Fruit fly (Drosophila melanogaster) whole organism, embryonic: ENCODE results near the gene CG45066.

Source experiments
- CG10366 ChIP-seq: fragments of 200-800 bp; sonication (Bioruptor generic); IDR thresholded peaks from 2 replicates; pipeline ENCODE4 v1.3.6; 2022; ENCODE audit warnings: missing biosample characterization, missing genetic modification characterization
- CG10462 ChIP-seq: fragments of 200-800 bp; sonication (Bioruptor generic); optimal IDR thresholded peaks from 2 replicates; lab custom pipeline; 2016; ENCODE audit warnings: missing biosample characterization, missing genetic modification characterization
- CG12659 ChIP-seq: fragments of 200-800 bp; sonication (Bioruptor generic); optimal IDR thresholded peaks from 3 replicates; lab custom pipeline; 2017; ENCODE audit warnings: mild to moderate bottlenecking, missing biosample characterization, missing genetic modification reagents, missing genetic modification characterization
- CG12942 ChIP-seq: fragments of 200-800 bp; sonication (Bioruptor generic); optimal IDR thresholded peaks from 3 replicates; lab custom pipeline; 2016; ENCODE audit warnings: missing biosample characterization, missing genetic modification characterization
- CG13296 ChIP-seq: fragments of 200-800 bp; sonication (Bioruptor generic); optimal IDR thresholded peaks from 3 replicates; lab custom pipeline; 2018; ENCODE audit warnings: missing biosample characterization, mild to moderate bottlenecking, missing genetic modification characterization
- CG15269 ChIP-seq: fragments of 200-800 bp; sonication (Bioruptor generic); optimal IDR thresholded peaks from 2 replicates; lab custom pipeline; 2018; ENCODE audit warnings: missing biosample characterization, mild to moderate bottlenecking, missing genetic modification characterization, moderate library complexity
- CG15601 ChIP-seq: fragments of 200-800 bp; sonication (Bioruptor generic); optimal IDR thresholded peaks from 3 replicates; lab custom pipeline; 2019; ENCODE audit warnings: missing biosample characterization, mild to moderate bottlenecking, missing genetic modification characterization, moderate library complexity
- CG2120 ChIP-seq: fragments of 200-800 bp; sonication (Bioruptor generic); optimal IDR thresholded peaks from 3 replicates; lab custom pipeline; 2016; ENCODE audit warnings: missing biosample characterization, missing genetic modification characterization
- CG32532 ChIP-seq: fragments of 200-800 bp; sonication (Bioruptor generic); IDR thresholded peaks from 2 replicates; pipeline ENCODE4 v1.3.6; 2022; ENCODE audit warnings: missing biosample characterization, missing genetic modification characterization
- CG34224 ChIP-seq: fragments of 200-800 bp; sonication (Bioruptor generic); IDR thresholded peaks from 3 replicates; pipeline ENCODE4 v1.3.6; 2022; ENCODE audit warnings: missing biosample characterization, missing genetic modification characterization; ENCODE audit not compliant: partially characterized antibody
- CG4707 ChIP-seq: fragments of 200-800 bp; sonication (Bioruptor generic); optimal IDR thresholded peaks from 2 replicates; lab custom pipeline; 2018; ENCODE audit warnings: missing biosample characterization, mild to moderate bottlenecking, missing genetic modification characterization, moderate library complexity
- CG7271 ChIP-seq: fragments of 200-800 bp; sonication (Bioruptor generic); optimal IDR thresholded peaks from 2 replicates; lab custom pipeline; 2018; ENCODE audit warnings: missing biosample characterization, mild to moderate bottlenecking, missing genetic modification characterization, moderate library complexity
- CG8089 ChIP-seq: fragments of 200-800 bp; sonication (Bioruptor generic); optimal IDR thresholded peaks from 3 replicates; lab custom pipeline; 2016; ENCODE audit warnings: missing biosample characterization, missing genetic modification characterization
- CG9727 ChIP-seq: fragments of 200-800 bp; sonication (Bioruptor generic); optimal IDR thresholded peaks from 3 replicates; lab custom pipeline; 2017; ENCODE audit warnings: missing biosample characterization, mild to moderate bottlenecking, missing genetic modification characterization
- CG9932 ChIP-seq: fragments of 200-800 bp; sonication (Bioruptor generic); IDR thresholded peaks from 2 replicates; pipeline ENCODE4 v1.3.6; 2022; ENCODE audit warnings: missing biosample characterization, missing genetic modification characterization
- CTCF ChIP-seq: fragments of 200-800 bp; sonication (Bioruptor generic); optimal IDR thresholded peaks from 2 replicates; lab custom pipeline; 2017; ENCODE audit warnings: missing biosample characterization, mild to moderate bottlenecking, missing genetic modification characterization, moderate library complexity
- Dfd ChIP-seq, 2 experiments: fragments of >200 bp; optimal IDR thresholded peaks; 2 replicates each; lab custom pipeline; 2017; ENCODE audit warnings: missing biosample characterization in 2 of 2, missing genetic modification characterization in 2 of 2
- E2f1 ChIP-seq: fragments of 200-800 bp; sonication (Bioruptor generic); IDR thresholded peaks from 2 replicates; pipeline ENCODE4 v1.3.6; 2022; ENCODE audit warnings: missing biosample characterization, missing genetic modification characterization
- ERR ChIP-seq: fragments of 200-800 bp; sonication (Bioruptor generic); optimal IDR thresholded peaks from 2 replicates; lab custom pipeline; 2016; ENCODE audit warnings: missing biosample characterization, missing genetic modification characterization
- Fer3 ChIP-seq: fragments of 200-800 bp; sonication (Bioruptor generic); optimal IDR thresholded peaks from 2 replicates; lab custom pipeline; 2018; ENCODE audit warnings: missing biosample characterization, mild to moderate bottlenecking, missing genetic modification characterization, moderate library complexity
- Hey ChIP-seq: fragments of 200-800 bp; sonication (Bioruptor generic); optimal IDR thresholded peaks from 3 replicates; lab custom pipeline; 2018; ENCODE audit warnings: missing biosample characterization, mild to moderate bottlenecking, missing genetic modification characterization
- MTF-1 ChIP-seq: fragments of 200-800 bp; sonication (Bioruptor generic); optimal IDR thresholded peaks from 2 replicates; lab custom pipeline; 2018; ENCODE audit warnings: missing biosample characterization, mild to moderate bottlenecking, missing genetic modification characterization, borderline replicate concordance
- Meics ChIP-seq: fragments of 200-800 bp; sonication (Bioruptor generic); optimal IDR thresholded peaks from 2 replicates; lab custom pipeline; 2017; ENCODE audit warnings: missing biosample characterization, mild to moderate bottlenecking, missing genetic modification characterization
- NC2α ChIP-seq: fragments of 200-800 bp; sonication (Bioruptor generic); optimal IDR thresholded peaks from 2 replicates; lab custom pipeline; 2016; ENCODE audit warnings: missing biosample characterization, missing genetic modification characterization
- NFAT ChIP-seq: fragments of 200-800 bp; sonication (Bioruptor generic); IDR thresholded peaks from 2 replicates; pipeline ENCODE4 v1.3.6; 2022; ENCODE audit warnings: missing biosample characterization, missing genetic modification characterization
- NfI ChIP-seq: fragments of 200-800 bp; sonication (Bioruptor generic); optimal IDR thresholded peaks from 3 replicates; lab custom pipeline; 2018; ENCODE audit warnings: missing biosample characterization, mild to moderate bottlenecking, missing genetic modification characterization, moderate library complexity
- Oli ChIP-seq: fragments of 200-800 bp; sonication (Bioruptor generic); optimal IDR thresholded peaks from 2 replicates; lab custom pipeline; 2018; ENCODE audit warnings: missing biosample characterization, mild to moderate bottlenecking, missing genetic modification characterization, moderate library complexity
- amos ChIP-seq: fragments of 200-800 bp; sonication (Bioruptor generic); IDR thresholded peaks from 2 replicates; pipeline ENCODE4 v1.3.6; 2022; ENCODE audit warnings: missing biosample characterization, missing genetic modification characterization; ENCODE audit not compliant: partially characterized antibody
- aop ChIP-seq: fragments of 200-800 bp; sonication (Bioruptor generic); IDR thresholded peaks from 2 replicates; pipeline ENCODE4 v1.3.6; 2022; ENCODE audit warnings: missing biosample characterization, missing genetic modification characterization
- ato ChIP-seq: fragments of 200-800 bp; sonication (Bioruptor generic); IDR thresholded peaks from 2 replicates; pipeline ENCODE4 v1.3.6; 2022; ENCODE audit warnings: missing biosample characterization, missing genetic modification characterization; ENCODE audit not compliant: partially characterized antibody
- chm ChIP-seq: fragments of 200-800 bp; sonication (Bioruptor generic); IDR thresholded peaks from 2 replicates; pipeline ENCODE4 v1.3.6; 2022; ENCODE audit warnings: missing biosample characterization, missing genetic modification characterization
- corto ChIP-seq: fragments of 200-800 bp; sonication (Bioruptor generic); optimal IDR thresholded peaks from 2 replicates; lab custom pipeline; 2016; ENCODE audit warnings: missing biosample characterization, mild to moderate bottlenecking, missing genetic modification characterization, moderate library complexity
- dan ChIP-seq: fragments of 200-800 bp; sonication (Bioruptor generic); IDR thresholded peaks from 2 replicates; pipeline ENCODE4 v1.3.6; 2022; ENCODE audit warnings: missing biosample characterization, missing genetic modification characterization
- dati ChIP-seq: fragments of 200-800 bp; sonication (Bioruptor generic); IDR thresholded peaks from 2 replicates; pipeline ENCODE4 v1.3.6; 2022; ENCODE audit warnings: missing biosample characterization, missing genetic modification characterization
- dmrt99B ChIP-seq: fragments of 200-800 bp; sonication (Bioruptor generic); optimal IDR thresholded peaks from 2 replicates; lab custom pipeline; 2018; ENCODE audit warnings: missing biosample characterization, mild to moderate bottlenecking, missing genetic modification characterization, moderate library complexity
- fd3F ChIP-seq: fragments of 200-800 bp; sonication (Bioruptor generic); optimal IDR thresholded peaks from 2 replicates; lab custom pipeline; 2018; ENCODE audit warnings: missing biosample characterization, mild to moderate bottlenecking, missing genetic modification characterization, moderate library complexity
- fru ChIP-seq: fragments of >200 bp; optimal IDR thresholded peaks from 2 replicates; lab custom pipeline; 2017
- gcm2 ChIP-seq: fragments of 200-800 bp; sonication (Bioruptor generic); optimal IDR thresholded peaks from 2 replicates; lab custom pipeline; 2016; ENCODE audit warnings: missing biosample characterization, missing genetic modification characterization
- ind ChIP-seq: fragments of 200-800 bp; sonication (Bioruptor generic); optimal IDR thresholded peaks from 3 replicates; lab custom pipeline; 2016; ENCODE audit warnings: missing biosample characterization, missing genetic modification characterization
- insv ChIP-seq, 2 experiments: fragments of 200-800 bp; sonication (Bioruptor generic); optimal IDR thresholded peaks; 3 replicates each; lab custom pipeline; 2016 to 2018; ENCODE audit warnings: missing biosample characterization in 2 of 2, missing genetic modification characterization in 2 of 2
- lola ChIP-seq, 3 experiments: fragments of >200 bp in 2 of 3; fragments of 200-800 bp in 1 of 3; sonication (Bioruptor generic) in 1 of 3; optimal IDR thresholded peaks; 2 replicates each; lab custom pipeline; 2017 to 2019; ENCODE audit warnings: missing biosample characterization in 3 of 3, missing genetic modification characterization in 3 of 3, mild to moderate bottlenecking in 1 of 3, moderate library complexity in 1 of 3
- pb ChIP-seq: fragments of 200-800 bp; sonication (Bioruptor generic); optimal IDR thresholded peaks from 3 replicates; lab custom pipeline; 2016; ENCODE audit warnings: missing biosample characterization, missing genetic modification characterization
- psq ChIP-seq: fragments of 200-800 bp; sonication (Bioruptor generic); optimal IDR thresholded peaks from 2 replicates; lab custom pipeline; 2017; ENCODE audit warnings: missing biosample characterization, missing genetic modification characterization
- run ChIP-seq: fragments of 200-800 bp; sonication (Bioruptor generic); optimal IDR thresholded peaks from 3 replicates; lab custom pipeline; 2018; ENCODE audit warnings: missing biosample characterization, mild to moderate bottlenecking, missing genetic modification characterization
- stwl ChIP-seq: fragments of 200-800 bp; sonication (Bioruptor generic); optimal IDR thresholded peaks from 3 replicates; lab custom pipeline; 2018; ENCODE audit warnings: missing biosample characterization, mild to moderate bottlenecking, missing genetic modification characterization, moderate library complexity
- tap ChIP-seq: fragments of 200-800 bp; optimal IDR thresholded peaks from 3 replicates; lab custom pipeline; 2019; ENCODE audit warnings: missing biosample characterization, mild to moderate bottlenecking, missing genetic modification characterization, moderate library complexity
- trem ChIP-seq: fragments of 200-800 bp; optimal IDR thresholded peaks from 3 replicates; lab custom pipeline; 2019; ENCODE audit warnings: missing biosample characterization, mild to moderate bottlenecking, missing genetic modification characterization, moderate library complexity
- unc-4 ChIP-seq: fragments of 200-800 bp; sonication (Bioruptor generic); IDR thresholded peaks from 2 replicates; pipeline ENCODE4 v1.3.6; 2022; ENCODE audit warnings: missing biosample characterization, missing genetic modification characterization; ENCODE audit not compliant: partially characterized antibody
- usp ChIP-seq: fragments of >200 bp; optimal IDR thresholded peaks from 2 replicates; lab custom pipeline; 2017; ENCODE audit warnings: missing biosample characterization, missing genetic modification characterization
- vnd ChIP-seq: fragments of 200-800 bp; sonication (Bioruptor generic); IDR thresholded peaks from 3 replicates; pipeline ENCODE4 v1.3.6; 2022; ENCODE audit warnings: missing biosample characterization, missing genetic modification characterization; ENCODE audit not compliant: partially characterized antibody
- zfh2 ChIP-seq: fragments of 200-800 bp; sonication (Bioruptor generic); optimal IDR thresholded peaks from 2 replicates; lab custom pipeline; 2016; ENCODE audit warnings: missing biosample characterization, missing genetic modification characterization

Gene CG45066

dm6 chr3L:3134064-3134545 lies 23.1 kb upstream of the CG45066 start (continued):
- TF ChIP-seq unc-4 (no peak), pb (GFP tag; lab: Kevin White, UChicago) (no peak), CG12942 (no peak), CG9727 (GFP tag; lab: Kevin White, UChicago) (no peak), CG10366 (GFP tag; lab: Robert Waterston, UW) (no peak), Meics (peak; percentile 58), run (tag; lab: Kevin White, UChicago) (no peak), corto (GFP tag; lab: Kevin White, UChicago) (no peak), ato (GFP tag; lab: Robert Waterston, UW) (no peak), CG12659 (GFP tag; lab: Kevin White, UChicago) (peak; percentile 2), ERR (no peak), CTCF (GFP tag; lab: Kevin White, UChicago) (no peak), dan (GFP tag; lab: Robert Waterston, UW) (no peak), CG32532 (GFP tag; lab: Robert Waterston, UW) (peak; percentile 43), amos (GFP tag; lab: Robert Waterston, UW) (peak; percentile 32; the same call in 1 of the 2 replicates), vnd (GFP tag; lab: Robert Waterston, UW) (no peak), CG10462 (no peak), CG4707 (no peak), fd3F (no peak), NFAT (GFP tag; lab: Robert Waterston, UW) (peak; percentile 41; the same call in 1 of the 2 replicates), trem (no peak), NC2α (GFP tag; lab: Kevin White, UChicago) (no peak), NfI (no peak), CG15269 (tag; lab: Kevin White, UChicago) (peak; percentile 63), E2f1 (GFP tag; lab: Robert Waterston, UW) (no peak), Dfd (GFP tag; optimal IDR thresholded peaks at IDR 0.05; lab: Kevin White, UChicago) (no peak), zfh2 (GFP tag; lab: Kevin White, UChicago) (no peak), CG7271 (no peak), aop (GFP tag; lab: Robert Waterston, UW) (no peak), Oli (no peak), lola (GFP tag; optimal IDR thresholded peaks at IDR 0.05; lab: Kevin White, UChicago) (no peak), chm (GFP tag; lab: Robert Waterston, UW) (no peak; the same call in 1 of the 2 replicates), MTF-1 (GFP tag; lab: Kevin White, UChicago) (peak; percentile 28), CG2120 (GFP tag; lab: Kevin White, UChicago) (peak; percentile 26), CG9932 (GFP tag; lab: Robert Waterston, UW) (peak; percentile 3; the same call in 1 of the 2 replicates), CG34224 (GFP tag; lab: Robert Waterston, UW) (peak; percentile 40; the same call in 1 of the 3 replicates), CG13296 (GFP tag; lab: Kevin White, UChicago) (peak; percentile 41), gcm2 (GFP tag; lab: Kevin White, UChicago) (no peak), ind (no peak), Hey (tag; lab: Kevin White, UChicago) (no peak), stwl (tag; lab: Kevin White, UChicago) (no peak), dati (GFP tag; lab: Robert Waterston, UW) (no peak), Fer3 (tag; lab: Kevin White, UChicago) (peak; percentile 10), dmrt99B (tag; lab: Kevin White, UChicago) (peak; percentile 8), usp (GFP tag; lab: Kevin White, UChicago) (no peak), CG8089 (GFP tag; lab: Kevin White, UChicago) (no peak), tap (no peak), psq (GFP tag; lab: Kevin White, UChicago) (no peak), insv (GFP tag; optimal IDR thresholded peaks at IDR 0.05; lab: Kevin White, UChicago) (no peak), CG15601 (tag; lab: Kevin White, UChicago) (no peak), fru (lab: Kevin White, UChicago) (no peak)
